Worm (Caenorhabditis elegans) whole organism, young adult: ENCODE data around the gene xbx-1.

ENCODE experiments used
- F52B5.7 ChIP-seq: sonication (generic microtip); optimal IDR thresholded peaks from 2 replicates; lab custom pipeline; 2016; ENCODE audit warnings: mild to moderate bottlenecking, missing genetic modification characterization, missing compliant biosample characterization
- T07F8.4 ChIP-seq: sonication (generic microtip); optimal IDR thresholded peaks from 2 replicates; lab custom pipeline; 2016; ENCODE audit warnings: mild to moderate bottlenecking, missing genetic modification characterization, moderate library complexity, missing compliant biosample characterization
- Y67H2A.10 ChIP-seq: fragments of 200-800 bp; sonication (Bioruptor generic); conservative IDR thresholded peaks from 2 replicates; pipeline ENCODE4 v1.3.6; 2022; ENCODE audit warnings: missing genetic modification reagents, missing genetic modification characterization, missing compliant biosample characterization
- ama-1 ChIP-seq, 3 experiments: fragments of 150-350 bp in 1 of 3; sonication (generic microtip) in 2 of 3; optimal IDR thresholded peaks; 2 replicates each; lab custom pipeline; 2014 to 2018; ENCODE audit warnings: missing biosample characterization in 2 of 3, missing genetic modification characterization in 2 of 3, missing genetic modification reagents in 2 of 3
- ccch-3 ChIP-seq: fragments of 200-800 bp; sonication (Bioruptor generic); optimal IDR thresholded peaks from 2 replicates; lab custom pipeline; 2018; ENCODE audit warnings: mild to moderate bottlenecking, missing genetic modification characterization, missing compliant biosample characterization
- ceh-91 ChIP-seq: fragments of 200-800 bp; sonication (Bioruptor generic); IDR thresholded peaks from 2 replicates; pipeline ENCODE4 v1.3.6; 2022; ENCODE audit warnings: missing genetic modification reagents, missing genetic modification characterization, missing compliant biosample characterization
- hmg-20 ChIP-seq: fragments of 200-800 bp; sonication (Bioruptor generic); IDR thresholded peaks from 2 replicates; pipeline ENCODE4 v1.3.6; 2022; ENCODE audit warnings: missing genetic modification reagents, missing genetic modification characterization, missing compliant biosample characterization
- lin-40 ChIP-seq: sonication (generic microtip); optimal IDR thresholded peaks from 2 replicates; lab custom pipeline; 2016; ENCODE audit warnings: missing genetic modification characterization, mild to moderate bottlenecking, missing compliant biosample characterization, missing genotype, missing genetic modification reagents
- nhr-120 ChIP-seq: fragments of 200-800 bp; sonication (Bioruptor generic); IDR thresholded peaks from 2 replicates; pipeline ENCODE4 v1.3.6; 2022; ENCODE audit warnings: missing genetic modification characterization, missing compliant biosample characterization
- nhr-80 ChIP-seq: sonication (generic microtip); optimal IDR thresholded peaks from 2 replicates; lab custom pipeline; 2016; ENCODE audit warnings: missing genetic modification characterization, missing compliant biosample characterization

- TF ChIP-seq ceh-91 (GFP tag; lab: Robert Waterston, UW): no peak
- no peak for TF ChIP-seq lin-40 (tag; lab: Kevin White, UChicago)
- no peak for TF ChIP-seq F52B5.7 (tag; lab: Kevin White, UChicago)
- no peak for TF ChIP-seq ama-1 (optimal IDR thresholded peaks at IDR 0.05; lab: Kevin White, UChicago)
- no peak for TF ChIP-seq ama-1 (GFP tag; optimal IDR thresholded peaks at IDR 0.05; lab: Kevin White, UChicago)
- no peak for TF ChIP-seq ccch-3 (GFP tag; lab: Kevin White, UChicago)
- TF ChIP-seq nhr-80 (tag; lab: Kevin White, UChicago): no peak
- no peak for TF ChIP-seq nhr-120
- no peak for TF ChIP-seq T07F8.4 (tag; lab: Kevin White, UChicago)
- TF ChIP-seq Y67H2A.10 (GFP tag; lab: Robert Waterston, UW): no peak
- no peak for TF ChIP-seq hmg-20
These were observed 34.1 kb downstream of the xbx-1 start, which contains the start of gene obr-2 for ce11 chrV:15014164-15014563.
